Fruit fly (Drosophila melanogaster) whole organism, embryonic: Measurements from ENCODE around the gene CG46441.

Experiments
- C15 ChIP-seq: fragments of 200-800 bp; sonication (Bioruptor generic); IDR thresholded peaks from 3 replicates; pipeline ENCODE4 v1.3.6; 2022; ENCODE audit warnings: missing biosample characterization, missing genetic modification characterization
- CG10366 ChIP-seq: fragments of 200-800 bp; sonication (Bioruptor generic); IDR thresholded peaks from 2 replicates; pipeline ENCODE4 v1.3.6; 2022; ENCODE audit warnings: missing biosample characterization, missing genetic modification characterization
- CG10462 ChIP-seq: fragments of 200-800 bp; sonication (Bioruptor generic); optimal IDR thresholded peaks from 2 replicates; lab custom pipeline; 2016; ENCODE audit warnings: missing biosample characterization, missing genetic modification characterization
- CG11723 ChIP-seq: fragments of 200-800 bp; sonication (Bioruptor generic); optimal IDR thresholded peaks from 2 replicates; lab custom pipeline; 2017; ENCODE audit warnings: missing biosample characterization, mild to moderate bottlenecking, missing genetic modification characterization
- CG12659 ChIP-seq: fragments of 200-800 bp; sonication (Bioruptor generic); optimal IDR thresholded peaks from 3 replicates; lab custom pipeline; 2017; ENCODE audit warnings: mild to moderate bottlenecking, missing biosample characterization, missing genetic modification reagents, missing genetic modification characterization
- CG12769 ChIP-seq: fragments of 200-800 bp; sonication (Bioruptor generic); optimal IDR thresholded peaks from 2 replicates; lab custom pipeline; 2019; ENCODE audit warnings: missing biosample characterization, mild to moderate bottlenecking, missing genetic modification characterization, moderate library complexity
- CG13296 ChIP-seq: fragments of 200-800 bp; sonication (Bioruptor generic); optimal IDR thresholded peaks from 3 replicates; lab custom pipeline; 2018; ENCODE audit warnings: missing biosample characterization, mild to moderate bottlenecking, missing genetic modification characterization
- CG13624 ChIP-seq: fragments of 200-800 bp; sonication (Bioruptor generic); optimal IDR thresholded peaks from 2 replicates; lab custom pipeline; 2016; ENCODE audit warnings: missing biosample characterization, missing genetic modification characterization
- CG15479 ChIP-seq: fragments of 200-800 bp; sonication (Bioruptor generic); optimal IDR thresholded peaks from 3 replicates; lab custom pipeline; 2019; ENCODE audit warnings: missing biosample characterization, mild to moderate bottlenecking, missing genetic modification characterization, moderate library complexity
- CG16779 ChIP-seq: fragments of 200-800 bp; sonication (Bioruptor generic); IDR thresholded peaks from 2 replicates; pipeline ENCODE4 v1.3.6; 2022; ENCODE audit warnings: missing biosample characterization, missing genetic modification characterization
- CG2116 ChIP-seq: fragments of 200-800 bp; sonication (Bioruptor generic); optimal IDR thresholded peaks from 3 replicates; lab custom pipeline; 2018; ENCODE audit warnings: missing biosample characterization, mild to moderate bottlenecking, missing genetic modification characterization
- CG2202 ChIP-seq: fragments of 200-800 bp; sonication (Bioruptor generic); optimal IDR thresholded peaks from 2 replicates; lab custom pipeline; 2018; ENCODE audit warnings: missing biosample characterization, mild to moderate bottlenecking, missing genetic modification characterization
- CG2712 ChIP-seq: fragments of 200-800 bp; optimal IDR thresholded peaks from 3 replicates; lab custom pipeline; 2019; ENCODE audit warnings: missing biosample characterization, mild to moderate bottlenecking, missing genetic modification characterization, moderate library complexity
- CG2889 ChIP-seq: fragments of 200-800 bp; sonication (Bioruptor generic); IDR thresholded peaks from 3 replicates; pipeline ENCODE4 v1.3.6; 2022; ENCODE audit warnings: missing biosample characterization, missing genetic modification characterization
- CG30403 ChIP-seq: fragments of 200-800 bp; sonication (Bioruptor generic); optimal IDR thresholded peaks from 3 replicates; lab custom pipeline; 2016; ENCODE audit warnings: missing biosample characterization, missing genetic modification characterization
- CG32772 ChIP-seq: fragments of 200-800 bp; sonication (Bioruptor generic); IDR thresholded peaks from 2 replicates; pipeline ENCODE4 v1.3.6; 2022; ENCODE audit warnings: missing biosample characterization, missing genetic modification characterization
- CG3281 ChIP-seq: fragments of 200-800 bp; sonication (Bioruptor generic); optimal IDR thresholded peaks from 3 replicates; lab custom pipeline; 2017; ENCODE audit warnings: missing biosample characterization, mild to moderate bottlenecking, missing genetic modification characterization
- CG34376 ChIP-seq: fragments of 200-800 bp; sonication (Bioruptor generic); optimal IDR thresholded peaks from 2 replicates; lab custom pipeline; 2018; ENCODE audit warnings: missing biosample characterization, mild to moderate bottlenecking, missing genetic modification characterization
- CG3726 ChIP-seq: fragments of 200-800 bp; sonication (Bioruptor generic); IDR thresholded peaks from 3 replicates; pipeline ENCODE4, ENCODE4 v1.3.6; 2022; ENCODE audit warnings: missing biosample characterization, missing genetic modification characterization
- CG4707 ChIP-seq: fragments of 200-800 bp; sonication (Bioruptor generic); optimal IDR thresholded peaks from 2 replicates; lab custom pipeline; 2018; ENCODE audit warnings: missing biosample characterization, mild to moderate bottlenecking, missing genetic modification characterization, moderate library complexity
- CG7786 ChIP-seq: fragments of 200-800 bp; sonication (Bioruptor generic); optimal IDR thresholded peaks from 2 replicates; lab custom pipeline; 2016; ENCODE audit warnings: missing biosample characterization, missing genetic modification characterization
- CG9727 ChIP-seq: fragments of 200-800 bp; sonication (Bioruptor generic); optimal IDR thresholded peaks from 3 replicates; lab custom pipeline; 2017; ENCODE audit warnings: missing biosample characterization, mild to moderate bottlenecking, missing genetic modification characterization
- Camta ChIP-seq: fragments of 200-800 bp; sonication (Bioruptor generic); optimal IDR thresholded peaks from 2 replicates; lab custom pipeline; 2016; ENCODE audit warnings: missing biosample characterization, missing genetic modification characterization
- Hr3 ChIP-seq: fragments of 200-800 bp; sonication (Bioruptor generic); optimal IDR thresholded peaks from 3 replicates; lab custom pipeline; 2016; ENCODE audit warnings: missing biosample characterization, missing genetic modification characterization
- Mes4 ChIP-seq: fragments of 200-800 bp; sonication (Bioruptor generic); optimal IDR thresholded peaks from 2 replicates; lab custom pipeline; 2016; ENCODE audit warnings: missing biosample characterization, missing genetic modification characterization
- NC2β ChIP-seq: fragments of 200-800 bp; sonication (Bioruptor generic); optimal IDR thresholded peaks from 2 replicates; lab custom pipeline; 2016; ENCODE audit warnings: missing biosample characterization, missing genetic modification characterization
- NFAT ChIP-seq: fragments of 200-800 bp; sonication (Bioruptor generic); IDR thresholded peaks from 2 replicates; pipeline ENCODE4 v1.3.6; 2022; ENCODE audit warnings: missing biosample characterization, missing genetic modification characterization
- Neu2 ChIP-seq: fragments of 200-800 bp; sonication (Bioruptor generic); optimal IDR thresholded peaks from 3 replicates; lab custom pipeline; 2016; ENCODE audit warnings: missing biosample characterization, missing genetic modification characterization, borderline replicate concordance
- Poxn ChIP-seq: fragments of 200-800 bp; sonication (Bioruptor generic); IDR thresholded peaks from 2 replicates; pipeline ENCODE4 v1.3.6; 2022; ENCODE audit warnings: missing biosample characterization, missing genetic modification characterization
- Side ChIP-seq: fragments of 200-800 bp; sonication (Bioruptor generic); optimal IDR thresholded peaks from 2 replicates; lab custom pipeline; 2016; ENCODE audit warnings: missing biosample characterization, missing genetic modification characterization
- Xbp1 ChIP-seq: fragments of 200-800 bp; sonication (Bioruptor generic); optimal IDR thresholded peaks from 3 replicates; lab custom pipeline; 2016; ENCODE audit warnings: missing biosample characterization, mild to moderate bottlenecking, missing genetic modification characterization
- ase ChIP-seq: fragments of 200-800 bp; sonication (Bioruptor generic); IDR thresholded peaks from 3 replicates; pipeline ENCODE4 v1.3.6; 2022; ENCODE audit warnings: missing biosample characterization, missing genetic modification characterization
- cad ChIP-seq: fragments of >200 bp; optimal IDR thresholded peaks from 2 replicates; lab custom pipeline; 2017; ENCODE audit warnings: missing biosample characterization, missing genetic modification characterization
- cato ChIP-seq: fragments of 200-800 bp; sonication (Bioruptor generic); optimal IDR thresholded peaks from 2 replicates; lab custom pipeline; 2016; ENCODE audit warnings: missing biosample characterization, missing genetic modification characterization, borderline replicate concordance
- crc ChIP-seq: fragments of 200-800 bp; sonication (Bioruptor generic); optimal IDR thresholded peaks from 2 replicates; lab custom pipeline; 2016; ENCODE audit warnings: missing biosample characterization, missing genetic modification characterization
- gem ChIP-seq: fragments of 200-800 bp; sonication (Bioruptor generic); optimal IDR thresholded peaks from 2 replicates; lab custom pipeline; 2019; ENCODE audit warnings: missing biosample characterization, mild to moderate bottlenecking, missing genetic modification characterization, moderate library complexity
- grn ChIP-seq: fragments of 200-800 bp; sonication (Bioruptor generic); optimal IDR thresholded peaks from 3 replicates; lab custom pipeline; 2017; ENCODE audit warnings: missing biosample characterization, missing genetic modification characterization
- gsb-n ChIP-seq: fragments of 200-800 bp; sonication (Bioruptor generic); optimal IDR thresholded peaks from 3 replicates; lab custom pipeline; 2018; ENCODE audit warnings: missing biosample characterization, mild to moderate bottlenecking, missing genetic modification characterization
- hbn ChIP-seq: fragments of 200-800 bp; sonication (Bioruptor generic); IDR thresholded peaks from 2 replicates; pipeline ENCODE4 v1.3.6; 2022; ENCODE audit warnings: missing biosample characterization, missing genetic modification characterization; ENCODE audit not compliant: partially characterized antibody
- klu ChIP-seq: fragments of 200-800 bp; sonication (Bioruptor generic); IDR thresholded peaks from 2 replicates; pipeline ENCODE4 v1.3.6; 2022; ENCODE audit warnings: missing biosample characterization, missing genetic modification characterization
- kni ChIP-seq: fragments of 200-800 bp; sonication (Bioruptor generic); optimal IDR thresholded peaks from 3 replicates; lab custom pipeline; 2017; ENCODE audit warnings: mild to moderate bottlenecking, missing biosample characterization, missing genetic modification reagents, missing genetic modification characterization
- lilli ChIP-seq: fragments of 200-800 bp; sonication (Bioruptor generic); optimal IDR thresholded peaks from 3 replicates; lab custom pipeline; 2016; ENCODE audit warnings: missing biosample characterization, missing genetic modification characterization
- lmd ChIP-seq: fragments of 200-800 bp; sonication (Bioruptor generic); IDR thresholded peaks from 2 replicates; pipeline ENCODE4 v1.3.6; 2022; ENCODE audit warnings: missing biosample characterization, missing genetic modification characterization
- nom ChIP-seq: fragments of 200-800 bp; sonication (Bioruptor generic); optimal IDR thresholded peaks from 2 replicates; lab custom pipeline; 2017; ENCODE audit warnings: missing biosample characterization, missing genetic modification characterization, mild to moderate bottlenecking, moderate library complexity, missing genetic modification reagents
- peb ChIP-seq: fragments of 200-800 bp; sonication (Bioruptor generic); IDR thresholded peaks from 2 replicates; pipeline ENCODE4 v1.3.6; 2022; ENCODE audit warnings: missing biosample characterization, missing genetic modification characterization
- ranshi ChIP-seq: fragments of 200-800 bp; sonication (Bioruptor generic); IDR thresholded peaks from 2 replicates; pipeline ENCODE4 v1.3.6; 2022; ENCODE audit warnings: missing biosample characterization, missing genetic modification characterization
- row ChIP-seq: fragments of 200-800 bp; sonication (Bioruptor generic); IDR thresholded peaks from 3 replicates; pipeline ENCODE4 v1.3.6; 2022; ENCODE audit warnings: missing biosample characterization, missing genetic modification characterization

The CG46441 gene

DNA sequence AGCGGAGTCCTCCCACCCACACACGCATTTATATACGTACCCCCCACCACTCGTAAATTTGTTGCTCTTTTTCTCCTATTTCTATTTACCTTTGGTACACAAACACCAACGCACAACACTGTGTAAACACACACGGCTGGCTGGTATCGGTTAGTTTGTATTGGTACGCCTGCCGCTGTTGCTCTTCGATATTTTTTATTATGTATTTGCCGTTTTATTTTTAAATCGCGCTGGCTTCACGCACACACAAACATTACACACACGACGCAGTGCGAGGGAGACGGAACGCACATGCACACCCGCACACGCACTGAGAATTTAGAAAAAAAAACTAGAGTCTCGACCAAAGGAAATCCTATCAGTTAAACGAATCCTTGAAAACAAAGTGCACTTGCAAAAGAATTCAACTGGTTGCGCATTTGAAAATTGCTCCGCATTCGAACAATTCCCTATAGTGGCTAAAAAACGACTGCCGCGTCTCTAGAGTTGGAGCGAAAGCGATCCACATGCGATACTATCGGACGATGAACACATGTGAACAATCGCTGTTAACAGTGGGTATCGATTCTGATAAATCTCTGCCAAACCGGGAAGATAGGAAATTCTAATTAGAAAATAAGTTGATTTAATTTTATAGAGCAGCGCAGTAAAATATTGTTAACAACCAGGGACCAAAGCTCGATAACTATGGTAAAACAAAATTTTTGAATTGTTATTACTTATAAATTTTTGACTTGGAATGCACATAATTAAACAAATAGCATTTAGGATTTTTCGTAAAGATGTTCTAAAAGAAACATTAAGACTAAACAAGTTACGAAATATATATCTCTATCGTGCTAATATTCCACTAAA is 49.0 kb upstream of the CG46441 start (continued):
- peak; percentile 44; the same call in 1 of the 2 replicates for TF ChIP-seq ranshi
- no peak for TF ChIP-seq CG30403 (GFP tag; lab: Kevin White, UChicago)
- TF ChIP-seq ase (GFP tag; lab: Robert Waterston, UW) = 0 out of 3 replicates have a peak, but pooled peaks have one; percentile 11
- TF ChIP-seq CG4707 (GFP tag; lab: Kevin White, UChicago) = peak; percentile 93
- no peak for TF ChIP-seq CG2116 (GFP tag; lab: Kevin White, UChicago)
- no peak for TF ChIP-seq CG16779
- TF ChIP-seq CG13296 = peak; percentile 86
- peak; percentile 40 for TF ChIP-seq CG2712
- peak; percentile 76 for TF ChIP-seq CG13624 (GFP tag; lab: Kevin White, UChicago)
- no peak; the same call in 2 of the 3 replicates for TF ChIP-seq CG3726 (GFP tag; lab: Robert Waterston, UW)
- no peak for TF ChIP-seq lmd (GFP tag; lab: Robert Waterston, UW)
- 0 out of 2 replicates have a peak, but pooled peaks have one; percentile 30 for TF ChIP-seq CG32772 (GFP tag; lab: Robert Waterston, UW)
- no peak for TF ChIP-seq Xbp1 (GFP tag; lab: Kevin White, UChicago)

DNA sequence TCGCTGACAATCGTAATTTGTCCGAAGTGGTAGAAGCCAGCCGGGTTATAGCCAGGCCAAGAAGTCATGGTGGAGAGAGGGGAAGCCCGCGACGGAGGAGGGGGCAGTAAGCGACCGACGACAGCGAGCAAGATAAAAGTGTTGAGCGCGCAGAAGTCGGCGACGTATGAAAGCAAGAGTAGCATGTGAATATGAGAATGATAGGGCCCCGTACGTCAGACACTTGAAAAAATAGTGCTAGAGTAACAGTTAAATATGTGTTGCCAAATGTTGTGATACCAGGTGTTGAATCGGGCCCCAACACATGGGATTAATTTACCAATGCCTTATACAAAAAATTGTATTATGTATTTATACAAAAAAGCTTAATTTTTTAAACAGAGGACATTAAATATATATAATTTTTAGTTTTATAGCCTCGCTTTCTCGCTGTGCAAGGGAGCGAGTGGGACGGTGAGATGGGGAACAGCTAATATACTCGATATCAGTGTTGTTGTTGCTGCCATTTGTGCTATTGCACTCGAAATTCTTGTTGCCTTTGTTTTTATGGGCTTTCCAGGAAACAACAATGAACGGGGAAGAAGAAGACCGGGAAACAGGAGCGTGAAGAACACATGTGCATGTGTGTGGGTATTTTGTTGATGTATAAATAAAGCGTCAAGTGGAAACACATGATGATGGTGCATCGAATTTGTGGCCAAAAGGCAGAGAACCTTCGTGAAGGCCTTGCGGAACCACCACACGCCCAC is 48.2 kb upstream of the CG46441 start:
- TF ChIP-seq Camta (GFP tag; lab: Kevin White, UChicago) = no peak
- peak; percentile 93 for TF ChIP-seq gem (tag; lab: Kevin White, UChicago)
- TF ChIP-seq kni (GFP tag; lab: Kevin White, UChicago) = no peak
- no peak for TF ChIP-seq NC2β (GFP tag; lab: Kevin White, UChicago)
- TF ChIP-seq cad (GFP tag; lab: Kevin White, UChicago) = peak; percentile 24
- peak; percentile 83 for TF ChIP-seq Hr3 (GFP tag; lab: Kevin White, UChicago)
- peak; percentile 33; the same call in 1 of the 2 replicates for TF ChIP-seq NFAT (GFP tag; lab: Robert Waterston, UW)
- peak; percentile 81 for TF ChIP-seq lilli
- peak; percentile 75 for TF ChIP-seq CG11723 (GFP tag; lab: Kevin White, UChicago)
- TF ChIP-seq row (GFP tag; lab: Robert Waterston, UW) = peak; percentile 97
- TF ChIP-seq klu (GFP tag; lab: Robert Waterston, UW) = peak; percentile 71
- peak; percentile 83 for TF ChIP-seq cato
- peak; percentile 16 for TF ChIP-seq Mes4
- TF ChIP-seq Side (GFP tag; lab: Kevin White, UChicago) = no peak
- peak; percentile 86 for TF ChIP-seq CG9727 (GFP tag; lab: Kevin White, UChicago)
- TF ChIP-seq CG10366 (GFP tag; lab: Robert Waterston, UW) = peak; percentile 85
- 0 out of 2 replicates have a peak, but pooled peaks have one; percentile 39 for TF ChIP-seq Poxn (GFP tag; lab: Robert Waterston, UW)
- TF ChIP-seq CG12769 = peak; percentile 39
- peak; percentile 73 for TF ChIP-seq CG2889 (GFP tag; lab: Robert Waterston, UW)
- TF ChIP-seq peb (GFP tag; lab: Robert Waterston, UW) = peak; percentile 73
- peak; percentile 78 for TF ChIP-seq nom (GFP tag; lab: Kevin White, UChicago)
- TF ChIP-seq hbn (GFP tag; lab: Robert Waterston, UW) = no peak
- no peak for TF ChIP-seq crc
- peak; percentile 75 for TF ChIP-seq CG2202 (tag; lab: Kevin White, UChicago)
- TF ChIP-seq grn (GFP tag; lab: Kevin White, UChicago) = peak; percentile 60
- TF ChIP-seq gsb-n (tag; lab: Kevin White, UChicago) = peak; percentile 71
- peak; percentile 85 for TF ChIP-seq CG12659 (GFP tag; lab: Kevin White, UChicago)
- TF ChIP-seq CG10462 (GFP tag; lab: Kevin White, UChicago) = peak; percentile 65
- TF ChIP-seq CG15479 (GFP tag; lab: Kevin White, UChicago) = no peak
- TF ChIP-seq C15 = peak; percentile 78; the same call in 2 of the 3 replicates
- peak; percentile 87 for TF ChIP-seq CG3281 (GFP tag; lab: Kevin White, UChicago)
- no peak for TF ChIP-seq Neu2 (GFP tag; lab: Kevin White, UChicago)
- peak; percentile 37 for TF ChIP-seq CG7786 (GFP tag; lab: Kevin White, UChicago)
- peak; percentile 69 for TF ChIP-seq CG34376
